Worm (Caenorhabditis elegans) whole organism, L4/young adult: Measurements from ENCODE around the gene cct-6.

Source experiments
- dao-5 ChIP-seq: sonication (generic microtip); optimal IDR thresholded peaks from 2 replicates; lab custom pipeline; 2016; ENCODE audit warnings: missing genotype, missing genetic modification characterization, moderate library complexity, missing compliant biosample characterization
- him-1 ChIP-seq: sonication (generic microtip); optimal IDR thresholded peaks from 2 replicates; lab custom pipeline; 2016; ENCODE audit warnings: missing genotype, missing genetic modification reagents, missing genetic modification characterization, missing compliant biosample characterization

ce11 chrIII:5833376-5833775 lies 22.1 kb downstream of the cct-6 start, which contains the start of the genes R12B2.13 and mdt-15:
- TF ChIP-seq him-1 (tag; lab: Kevin White, UChicago) (no peak), dao-5 (no peak)
